Worm (Caenorhabditis elegans) whole organism, early embryonic: ENCODE data around the gene B0035.22.

Experiments used
- ama-1 ChIP-seq: fragments of 150-350 bp; optimal IDR thresholded peaks from 2 replicates; lab custom pipeline; 2014
- ets-7 ChIP-seq: sonication (generic microtip); optimal IDR thresholded peaks from 2 replicates; lab custom pipeline; 2016; ENCODE audit warnings: missing genotype, missing genetic modification characterization, missing compliant biosample characterization
- sea-1 ChIP-seq: fragments of 200-800 bp; sonication (Bioruptor generic); conservative IDR thresholded peaks from 2 replicates; pipeline ENCODE4 v1.3.6; 2022; ENCODE audit warnings: missing genetic modification characterization, missing compliant biosample characterization
- tbx-11 ChIP-seq: fragments of 200-800 bp; sonication (Bioruptor generic); IDR thresholded peaks from 2 replicates; pipeline ENCODE4 v1.3.6; 2022; ENCODE audit warnings: missing genetic modification characterization, missing compliant biosample characterization

ce11 chrIV:11316106-11316505, 1.2 kb downstream of the B0035.22 start:
- no peak for TF ChIP-seq tbx-11
- no peak for TF ChIP-seq sea-1 (GFP tag; lab: Robert Waterston, UW)
- no peak for TF ChIP-seq ets-7 (tag; lab: Kevin White, UChicago)
- no peak for TF ChIP-seq ama-1
